Worm (Caenorhabditis elegans) whole organism, dauer: Measurements from ENCODE around the gene clec-8.

Experiments
- unc-62 ChIP-seq: sonication (generic microtip); optimal IDR thresholded peaks from 2 replicates; lab custom pipeline; 2017; ENCODE audit warnings: missing biosample characterization, missing genetic modification reagents, missing genetic modification characterization

The clec-8 gene

DNA sequence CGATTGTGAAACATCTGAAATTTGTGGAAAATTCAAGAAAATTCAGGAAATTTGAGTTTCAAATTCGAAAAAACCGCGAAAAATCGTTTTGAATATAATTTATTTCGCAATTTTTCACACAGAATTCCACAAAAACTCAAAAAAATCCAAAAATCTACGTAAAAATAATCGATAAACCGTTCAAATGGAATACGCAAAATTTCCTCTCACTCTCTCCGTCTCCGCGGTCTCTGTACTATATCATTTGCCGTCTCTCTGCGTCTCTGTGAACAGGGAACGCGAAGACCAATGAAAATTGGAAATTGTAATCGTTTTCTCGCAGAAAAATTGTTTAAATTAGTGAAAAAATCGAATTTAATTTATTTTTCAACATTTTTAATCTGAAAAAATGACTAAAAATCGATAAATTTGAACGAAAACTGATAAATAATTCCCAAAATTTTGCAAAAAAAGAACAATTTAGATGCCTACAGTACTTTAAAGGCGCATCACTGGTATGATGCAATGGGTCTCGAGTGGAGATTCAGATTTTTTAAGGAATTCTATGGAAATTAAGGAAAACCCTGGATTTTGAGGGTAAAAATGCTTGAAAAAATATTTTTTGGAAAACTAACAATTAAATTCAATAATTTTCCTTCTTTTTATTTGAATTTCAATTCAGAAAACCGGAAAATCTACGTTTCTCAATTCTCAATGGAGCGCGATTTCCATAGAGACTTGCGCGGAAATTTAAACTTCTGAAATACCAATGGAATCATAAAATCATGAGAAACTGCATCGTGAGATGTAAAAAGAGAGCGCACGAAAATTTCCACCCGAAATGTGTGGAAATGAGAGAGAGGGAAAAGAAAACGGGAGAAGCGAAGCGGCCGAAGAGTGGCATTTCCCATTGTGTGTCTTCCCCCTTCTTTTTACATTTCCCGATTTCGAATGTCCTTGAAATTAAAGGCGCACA is 26.1 kb upstream of the clec-8 start, which contains the start of the genes ceh-100 and lips-15:
Gene ceh-100, minus strand, starts transcription at position 14 of the 955 bp plus-strand sequence.
Gene lips-15, plus strand, starts transcription at position 720 of the 955 bp plus-strand sequence.
- TF ChIP-seq unc-62 (GFP tag; lab: Kevin White, UChicago) = no peak

DNA sequence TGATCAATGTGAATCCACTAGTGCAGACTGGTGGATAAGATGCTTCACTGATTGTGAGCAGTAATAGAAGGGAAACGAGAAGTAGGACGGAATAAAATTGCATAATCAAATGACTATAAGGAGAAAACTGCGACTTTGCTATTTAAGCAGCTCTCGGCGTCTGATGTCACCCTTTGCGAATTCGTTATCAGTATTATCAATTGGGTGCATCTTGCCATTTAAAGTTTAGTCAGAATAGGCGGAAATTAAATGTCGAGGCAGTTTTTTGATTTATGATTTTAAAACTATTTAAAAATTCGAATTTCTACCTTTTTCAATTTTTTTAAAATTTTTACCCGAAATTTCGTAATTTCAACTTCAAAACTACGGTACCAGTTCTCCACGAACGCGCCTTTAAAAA is 3.1 kb upstream of the clec-8 start, which contains the start of gene clec-4:
Gene clec-4, minus strand, starts transcription at position 162 of the 400 bp plus-strand sequence.
- no peak for TF ChIP-seq unc-62 (GFP tag; lab: Kevin White, UChicago)

DNA sequence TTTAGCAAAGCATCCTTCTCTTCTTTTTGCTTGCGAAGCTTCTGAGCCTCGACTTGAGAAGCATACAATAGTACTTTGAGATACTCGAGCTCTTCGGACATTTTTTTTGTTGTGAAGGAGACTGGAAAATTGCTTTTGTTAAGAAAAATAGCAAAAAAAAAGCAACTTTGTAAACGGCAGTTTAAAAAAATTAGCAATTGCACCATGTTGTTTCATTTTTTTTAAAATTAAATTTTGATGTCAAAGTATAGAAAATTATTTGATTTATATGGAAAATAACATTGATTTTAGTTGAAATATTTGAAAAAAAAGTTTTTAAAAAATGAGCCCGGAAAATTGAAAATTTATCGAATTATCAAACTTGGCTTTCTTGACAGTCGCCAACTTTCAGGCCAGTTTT is 3.2 kb downstream of the clec-8 start, which contains the start of gene Y38E10A.3:
Gene Y38E10A.3, minus strand, starts transcription at position 101 of the 400 bp plus-strand sequence.
- TF ChIP-seq unc-62 (GFP tag; lab: Kevin White, UChicago) = no peak

DNA sequence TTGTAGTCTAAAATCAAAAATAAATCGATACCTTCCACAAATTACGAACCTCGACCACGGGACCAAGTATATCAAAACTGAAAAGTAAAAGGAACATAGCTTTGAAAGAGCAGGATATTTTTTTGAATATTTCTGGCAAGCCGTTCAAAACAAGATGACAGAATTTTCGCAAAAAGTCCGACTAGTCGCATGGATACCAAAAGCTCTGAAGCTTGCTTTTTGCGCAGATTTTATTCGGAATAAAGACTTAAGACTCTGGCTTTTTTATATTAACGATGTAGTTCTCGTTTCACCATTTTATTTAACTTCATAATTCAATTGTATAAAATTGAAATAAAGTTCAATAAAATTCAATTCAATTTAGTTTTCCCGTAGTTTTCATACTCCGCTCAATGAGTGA is 4.3 kb downstream of the clec-8 start, which contains the start of gene Y38E10A.2:
Gene Y38E10A.2, minus strand, starts transcription at position 101 of the 400 bp plus-strand sequence.
- TF ChIP-seq unc-62 (GFP tag; lab: Kevin White, UChicago) = no peak

DNA sequence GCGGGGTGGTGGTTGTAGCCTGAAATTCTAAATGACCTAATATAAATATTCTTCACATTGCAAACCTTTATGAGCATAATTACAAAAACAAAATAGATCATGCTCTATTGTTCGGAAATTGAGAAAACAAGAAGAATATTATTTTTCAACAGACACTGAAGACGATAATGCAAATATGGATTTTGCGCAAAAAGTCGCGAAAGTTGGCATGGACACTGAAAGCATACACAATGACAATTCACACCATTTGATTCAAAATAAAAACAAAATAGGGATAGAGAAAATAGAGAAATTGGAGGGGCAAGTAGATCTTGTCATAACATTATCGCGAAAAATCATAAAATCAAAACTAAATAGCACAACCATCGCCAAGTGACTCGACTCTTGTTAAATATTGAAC is 5.1 kb downstream of the clec-8 start, which contains the start of gene Y38E10A.35:
Gene Y38E10A.35, minus strand, starts transcription at position 101 of the 400 bp plus-strand sequence.
- no peak for TF ChIP-seq unc-62 (GFP tag; lab: Kevin White, UChicago)

ce11 chrII:12570523-12570922 is 7.3 kb downstream of the clec-8 start, which contains the start of gene Y38E10A.1:
Gene Y38E10A.1 (minus strand): TSS chrII:12570623.
- no peak for TF ChIP-seq unc-62 (GFP tag; lab: Kevin White, UChicago)

- TF ChIP-seq unc-62 (GFP tag; lab: Kevin White, UChicago) = no peak
Measured at ce11 chrII:12565851-12566250, 12.0 kb downstream of the clec-8 start, which contains the start of gene F49C5.7. Gene F49C5.7 (plus strand): TSS chrII:12566151.

DNA sequence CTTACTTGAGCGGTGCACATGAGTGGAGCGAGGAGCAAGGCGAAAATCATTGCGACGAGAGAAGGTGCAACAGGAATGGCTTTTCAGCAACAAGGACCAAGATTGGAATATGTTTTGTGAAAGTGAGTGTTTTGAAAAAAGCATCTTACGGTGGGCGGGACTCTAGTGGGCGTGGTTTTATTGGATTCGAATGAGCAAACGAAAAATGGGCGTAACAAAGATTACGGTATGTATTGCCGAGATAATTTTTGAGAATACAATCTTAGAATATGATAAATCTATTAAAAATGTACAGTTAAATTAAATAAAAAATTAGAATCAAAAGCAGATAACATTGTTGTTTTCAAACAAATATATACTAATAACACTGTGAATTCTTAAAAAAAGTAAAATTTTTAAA is 17.7 kb downstream of the clec-8 start, which contains the start of gene F49C5.12:
Gene F49C5.12, minus strand, starts transcription at position 101 of the 400 bp plus-strand sequence.
- TF ChIP-seq unc-62 (GFP tag; lab: Kevin White, UChicago) = no peak

DNA sequence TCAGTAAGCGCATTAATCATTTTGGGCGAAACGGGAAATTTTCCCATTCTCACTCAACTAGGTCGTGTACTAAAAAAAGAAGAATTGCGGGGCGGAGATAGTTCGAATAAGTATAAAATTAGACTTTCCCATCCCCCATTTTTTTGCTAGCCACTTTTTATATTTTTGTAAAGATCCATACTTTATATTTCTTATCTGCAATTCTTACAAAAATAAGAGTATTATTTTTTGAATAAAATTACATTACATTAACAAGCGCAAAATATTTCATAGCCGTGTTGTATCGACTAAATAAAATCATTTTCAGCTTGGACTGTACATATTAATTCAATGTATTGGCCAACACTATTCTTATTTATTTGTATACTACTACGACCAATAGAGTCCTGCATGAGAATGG is 22.3 kb downstream of the clec-8 start, which contains the start of gene F49C5.11:
Gene F49C5.11, plus strand, starts transcription at position 301 of the 400 bp plus-strand sequence.
- TF ChIP-seq unc-62 (GFP tag; lab: Kevin White, UChicago) = no peak

DNA sequence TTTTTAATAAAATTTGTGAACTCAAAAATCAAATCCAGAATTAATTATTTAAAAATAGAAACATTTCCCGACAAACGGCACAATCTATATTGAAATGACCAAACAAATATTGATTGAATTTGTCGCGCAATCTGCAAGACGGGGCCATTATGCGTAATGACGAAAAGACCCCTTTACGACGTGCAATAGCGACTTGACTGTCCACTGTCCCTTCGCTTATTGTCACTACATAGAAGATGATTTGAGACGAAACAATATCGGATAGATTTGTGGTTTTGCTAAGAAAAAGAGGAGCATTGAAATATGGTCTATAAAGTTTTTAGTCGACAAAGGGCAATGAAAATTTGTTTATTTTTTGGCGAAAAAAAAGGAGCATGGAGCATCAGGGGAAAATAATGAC is 26.9 kb downstream of the clec-8 start:
- TF ChIP-seq unc-62 (GFP tag; lab: Kevin White, UChicago) = no peak

ce11 chrII:12549613-12550012 is 28.2 kb downstream of the clec-8 start:
- no peak for TF ChIP-seq unc-62 (GFP tag; lab: Kevin White, UChicago)

DNA sequence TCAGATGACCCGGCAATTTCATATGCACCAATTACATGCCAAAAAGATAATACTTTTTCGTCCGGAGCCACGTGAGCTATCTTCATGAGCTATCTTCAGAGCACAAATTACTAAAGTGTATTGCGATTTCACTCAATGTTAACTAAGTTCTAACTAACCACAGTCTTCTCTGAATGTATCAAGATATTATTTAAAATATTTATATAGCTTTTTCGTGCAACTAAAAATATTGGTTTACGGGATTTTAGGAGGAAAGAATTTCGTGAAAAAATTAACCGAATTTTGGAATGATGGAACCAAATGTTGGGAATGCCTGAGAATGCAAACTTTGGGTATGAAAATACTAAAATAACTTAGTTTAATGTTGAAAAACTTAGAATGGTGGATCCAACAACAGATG is 30.3 kb downstream of the clec-8 start, which contains the start of gene F49C5.16:
Gene F49C5.16, plus strand, starts transcription at position 301 of the 400 bp plus-strand sequence.
- no peak for TF ChIP-seq unc-62 (GFP tag; lab: Kevin White, UChicago)

ce11 chrII:12546413-12546812 is 31.4 kb downstream of the clec-8 start, which contains the start of the genes F49C5.5 and F49C5.10:
Gene F49C5.5 (minus strand): TSS chrII:12546513.
Gene F49C5.10 (plus strand): TSS chrII:12546756.
- no peak for TF ChIP-seq unc-62 (GFP tag; lab: Kevin White, UChicago)

- TF ChIP-seq unc-62 (GFP tag; lab: Kevin White, UChicago) = no peak
Measured at ce11 chrII:12544533-12544932, 33.3 kb downstream of the clec-8 start, which contains the start of gene F49C5.9. Gene F49C5.9 (minus strand): TSS chrII:12544633.

DNA sequence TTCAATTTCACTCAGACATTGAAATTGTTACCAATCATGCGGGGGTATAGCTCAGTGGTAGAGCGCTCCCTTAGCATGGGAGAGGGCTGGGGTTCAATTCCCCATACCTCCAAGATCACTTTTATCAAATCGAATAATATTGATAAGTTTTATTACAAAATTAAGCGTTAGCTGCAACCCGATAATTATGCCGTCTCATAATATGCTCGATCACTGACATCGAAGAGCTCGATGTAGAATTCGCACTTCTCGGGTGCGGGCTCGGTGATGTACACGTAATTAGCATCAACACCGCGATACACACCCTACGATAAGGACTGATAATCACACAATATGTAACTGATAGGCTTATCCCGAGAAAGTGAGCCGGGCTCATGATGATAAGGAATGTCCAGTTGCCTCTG is 35.3 kb downstream of the clec-8 start:
- no peak for TF ChIP-seq unc-62 (GFP tag; lab: Kevin White, UChicago)

DNA sequence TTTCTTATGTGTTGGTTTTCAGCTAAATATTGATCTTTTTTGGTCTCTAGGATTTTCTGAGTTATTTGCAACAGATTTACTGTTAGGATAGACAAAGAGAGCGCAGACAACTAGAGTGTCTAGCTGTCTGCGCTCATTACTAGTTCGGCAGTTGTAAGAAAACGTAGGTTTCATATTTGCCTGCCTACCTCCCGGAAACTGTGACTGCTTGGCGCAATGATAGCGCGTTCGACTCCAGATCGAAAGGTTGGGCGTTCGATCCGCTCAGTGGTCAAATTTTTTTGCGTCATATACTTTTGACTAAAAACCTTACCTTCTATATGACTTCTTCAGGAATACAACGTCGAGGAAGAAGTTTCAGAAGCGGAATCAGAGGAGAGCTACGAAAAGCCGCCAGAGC is 38.5 kb downstream of the clec-8 start:
- TF ChIP-seq unc-62 (GFP tag; lab: Kevin White, UChicago) = no peak
